Worm (Caenorhabditis elegans): ENCODE data around the gene F46F5.10.

DNA sequence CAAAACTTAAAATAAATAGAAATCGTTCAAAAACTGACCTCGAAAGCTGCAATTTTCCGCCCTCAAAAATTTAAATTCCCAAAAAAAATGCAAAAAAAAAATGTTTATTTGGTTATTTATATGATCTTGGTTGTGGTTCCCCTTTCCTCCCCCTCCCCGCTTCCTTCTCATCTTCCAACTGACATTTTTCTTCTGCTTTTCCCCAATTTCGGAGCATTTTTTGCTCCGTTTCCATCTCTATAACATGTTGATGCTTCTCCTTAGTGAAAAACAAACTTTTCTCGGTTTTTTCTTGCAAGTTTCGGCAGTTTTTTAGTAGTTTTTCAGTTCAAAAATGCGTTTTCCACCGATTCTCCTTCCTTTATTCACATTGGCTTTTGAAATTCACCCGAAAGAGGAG lies 48.6 kb upstream of the F46F5.10 start, which contains the start of gene Y39F10A.1:
- TF ChIP-seq ref-1 (GFP tag; conservative IDR thresholded peaks at IDR 0.05) (no peak), med-1 (GFP tag; optimal IDR thresholded peaks at IDR 0.05; ENCODE audit: insufficient read depth) (no peak), cog-1 (tag; optimal IDR thresholded peaks at IDR 0.05) (no peak), T22C8.4 (GFP tag; IDR thresholded peaks at IDR 0.05) (no peak), ztf-29 (GFP tag; IDR thresholded peaks at IDR 0.05) (no peak), tab-1 (GFP tag; IDR thresholded peaks at IDR 0.05) (no peak)
